Worm (Caenorhabditis elegans) whole organism, L3 larva: Measurements from ENCODE around the gene C02F5.2.

Experiments
- ZK546.5 ChIP-seq: sonication (generic microtip); optimal IDR thresholded peaks from 2 replicates; lab custom pipeline; 2017; ENCODE audit warnings: missing biosample characterization, missing genetic modification characterization
- fkh-10 ChIP-seq: sonication (generic microtip); optimal IDR thresholded peaks from 2 replicates; lab custom pipeline; 2017; ENCODE audit warnings: missing biosample characterization, missing genetic modification reagents, missing genetic modification characterization
- lin-15B ChIP-seq: fragments of 150-350 bp; optimal IDR thresholded peaks from 2 replicates; lab custom pipeline; 2014; ENCODE audit warnings: missing biosample characterization, missing genetic modification characterization
- unc-39 ChIP-seq: sonication (generic microtip); optimal IDR thresholded peaks from 4 replicates; lab custom pipeline; 2017; ENCODE audit warnings: missing biosample characterization, missing genetic modification characterization

DNA sequence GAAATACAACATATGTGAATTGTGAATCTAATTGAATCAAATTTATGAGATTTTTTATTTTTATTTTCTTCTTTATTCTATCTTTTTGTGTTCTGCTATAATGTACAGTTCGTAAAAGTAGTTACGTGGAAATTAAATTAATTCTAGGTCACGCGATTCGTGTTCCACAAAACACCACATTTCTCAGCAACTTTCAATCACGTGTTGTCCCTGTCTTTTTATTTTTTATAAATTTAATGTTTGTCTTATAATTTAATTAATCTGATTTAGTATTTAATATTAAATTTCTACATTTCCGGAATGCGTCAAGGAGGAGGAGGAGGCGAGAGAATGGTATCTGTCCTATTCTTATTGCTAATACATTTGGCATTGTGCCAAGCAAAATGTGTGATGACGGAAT lies 8.6 kb downstream of the C02F5.2 start, which contains the start of gene ncr-2:
- no peak for TF ChIP-seq unc-39
- TF ChIP-seq ZK546.5 (tag; lab: Kevin White, UChicago), result no peak
- TF ChIP-seq lin-15B (tag; lab: Kevin White, UChicago), result no peak
- TF ChIP-seq fkh-10 (GFP tag; lab: Kevin White, UChicago), result no peak
